Worm (Caenorhabditis elegans) whole organism, mixed stage, embryonic: Measurements from ENCODE around the gene T09A12.1.

Experiments
- blmp-1 ChIP-seq: fragments of 150-350 bp; optimal IDR thresholded peaks from 2 replicates; lab custom pipeline; 2014; ENCODE audit warnings: missing biosample characterization, missing genetic modification characterization
- ham-2 ChIP-seq: fragments of 200-800 bp; sonication (Bioruptor generic); optimal IDR thresholded peaks from 2 replicates; lab custom pipeline; 2018; ENCODE audit warnings: mild to moderate bottlenecking, missing genetic modification characterization, missing compliant biosample characterization
- lin-32 ChIP-seq: fragments of 200-800 bp; sonication (Bioruptor generic); optimal IDR thresholded peaks from 2 replicates; lab custom pipeline; 2018; ENCODE audit warnings: mild to moderate bottlenecking, missing genetic modification characterization, missing compliant biosample characterization
- nhr-28 ChIP-seq: fragments of 150-350 bp; optimal IDR thresholded peaks from 2 replicates; lab custom pipeline; 2014; ENCODE audit warnings: missing biosample characterization, missing genetic modification characterization
- nhr-76 ChIP-seq: sonication (generic microtip); optimal IDR thresholded peaks from 2 replicates; lab custom pipeline; 2017; ENCODE audit warnings: missing biosample characterization, missing genetic modification characterization
- snpc-4 ChIP-seq: fragments of 150-350 bp; optimal IDR thresholded peaks from 2 replicates; lab custom pipeline; 2014; ENCODE audit warnings: missing biosample characterization, missing genetic modification characterization
- unc-39 ChIP-seq: fragments of 150-350 bp; optimal IDR thresholded peaks from 2 replicates; lab custom pipeline; 2014; ENCODE audit warnings: missing biosample characterization, missing genetic modification characterization
- unc-62 ChIP-seq: fragments of 150-350 bp; optimal IDR thresholded peaks from 2 replicates; lab custom pipeline; 2014; ENCODE audit warnings: missing biosample characterization, missing genetic modification reagents, missing genetic modification characterization
- zip-8 ChIP-seq: fragments of 150-350 bp; optimal IDR thresholded peaks from 2 replicates; lab custom pipeline; 2014; ENCODE audit warnings: missing biosample characterization, missing genetic modification characterization

- TF ChIP-seq lin-32 (GFP tag; lab: Kevin White, UChicago) (no peak), unc-62 (GFP tag; lab: Kevin White, UChicago) (no peak), zip-8 (tag; lab: Kevin White, UChicago) (no peak), nhr-28 (tag; lab: Kevin White, UChicago) (no peak), blmp-1 (tag; lab: Kevin White, UChicago) (no peak), snpc-4 (tag; lab: Kevin White, UChicago) (no peak), ham-2 (GFP tag; lab: Kevin White, UChicago) (no peak), nhr-76 (tag; lab: Kevin White, UChicago) (no peak), unc-39 (tag; lab: Kevin White, UChicago) (no peak)
These were observed 45.1 kb downstream of the T09A12.1 start, which contains the start of gene nucl-1 for ce11 chrIV:8289505-8289579.
